Fruit fly (Drosophila melanogaster): Measurements from ENCODE around the gene Rcd-1.

Rcd-1 gene

DNA sequence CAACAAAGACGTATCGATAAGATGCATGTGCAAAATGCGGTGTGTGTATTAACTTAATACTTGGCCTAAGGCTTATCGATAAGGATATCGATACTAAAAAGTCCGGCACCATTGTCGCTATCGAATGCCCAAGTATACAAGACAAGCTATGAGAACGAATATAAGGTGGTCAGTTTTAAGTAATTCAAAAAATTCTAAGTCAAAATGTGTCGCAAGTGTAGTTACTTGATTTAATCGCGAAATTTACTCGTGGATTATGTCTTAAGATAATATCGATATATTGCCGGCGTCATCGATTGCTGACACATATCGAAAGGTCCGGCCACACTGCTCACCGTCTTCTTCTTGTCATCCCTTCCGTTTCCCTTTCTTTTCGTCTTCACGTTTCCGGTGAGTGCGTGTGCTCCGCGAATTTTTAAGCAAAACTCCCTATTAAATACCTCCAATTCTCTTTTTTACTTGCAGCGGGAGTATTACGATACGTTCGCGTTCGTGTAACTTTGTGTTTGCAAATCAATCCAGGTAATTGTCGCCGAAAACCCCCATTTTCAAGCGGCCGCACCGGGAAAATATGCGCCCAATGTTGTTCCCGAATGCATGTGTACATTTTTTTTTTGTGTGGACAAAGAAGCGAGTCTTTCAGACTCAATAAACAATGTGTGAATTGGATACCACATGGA is 40.7 kb upstream of the Rcd-1 start, which contains the start of gene RpS10b:
Gene RpS10b (plus strand): TSS at position 348 of the 680 bp plus-strand sequence.
- TF ChIP-seq Atf-2 (GFP tag; optimal IDR thresholded peaks at IDR 0.05) = peak; percentile 84
- TF ChIP-seq wdn (GFP tag; IDR thresholded peaks at IDR 0.05) = peak; percentile 72
- TF ChIP-seq CG14050 (GFP tag; IDR thresholded peaks at IDR 0.05) = no peak
- TF ChIP-seq CG7372 (GFP tag; IDR thresholded peaks at IDR 0.05) = peak; percentile 41
- TF ChIP-seq da (GFP tag; optimal IDR thresholded peaks at IDR 0.05) = peak; percentile 93
- TF ChIP-seq schlank (tag; optimal IDR thresholded peaks at IDR 0.05) = peak; percentile 91
- TF ChIP-seq phol (tag; optimal IDR thresholded peaks at IDR 0.05) = peak; percentile 88
- TF ChIP-seq az2 (GFP tag; optimal IDR thresholded peaks at IDR 0.05) = peak; percentile 67
- no peak for TF ChIP-seq Dip2 (GFP tag; IDR thresholded peaks at IDR 0.05)
- peak; percentile 57 for TF ChIP-seq gem (tag; optimal IDR thresholded peaks at IDR 0.05)
- peak; percentile 91 for TF ChIP-seq gro (GFP tag; optimal IDR thresholded peaks at IDR 0.05)
- 0 out of 2 replicates have a peak, but pooled peaks have one; percentile 32 for TF ChIP-seq gt (GFP tag; IDR thresholded peaks at IDR 0.05)
- TF ChIP-seq lov (optimal IDR thresholded peaks at IDR 0.05) = no peak
- peak; percentile 89 for TF ChIP-seq lov (GFP tag; IDR thresholded peaks at IDR 0.05)
- peak; percentile 89 for TF ChIP-seq CG9876 (GFP tag; optimal IDR thresholded peaks at IDR 0.05)
- no peak for TF ChIP-seq CG32767 (GFP tag; IDR thresholded peaks at IDR 0.05)
- no peak; the same call in 1 of the 2 replicates for TF ChIP-seq rib (GFP tag; IDR thresholded peaks at IDR 0.05)
- peak; percentile 46 for TF ChIP-seq crc (GFP tag; optimal IDR thresholded peaks at IDR 0.05)
- peak; percentile 86 for TF ChIP-seq Elba2 (GFP tag; optimal IDR thresholded peaks at IDR 0.05)
- TF ChIP-seq CG31388 (GFP tag; optimal IDR thresholded peaks at IDR 0.05) = peak; percentile 29
- TF ChIP-seq ken (GFP tag; IDR thresholded peaks at IDR 0.05) = peak; percentile 67
- peak; percentile 94 for TF ChIP-seq CG17568 (GFP tag; optimal IDR thresholded peaks at IDR 0.05)
- TF ChIP-seq Camta (GFP tag; optimal IDR thresholded peaks at IDR 0.05) = peak; percentile 73
- TF ChIP-seq Nf-YC (tag; optimal IDR thresholded peaks at IDR 0.05) = peak; percentile 71
- TF ChIP-seq CG2875 (GFP tag; optimal IDR thresholded peaks at IDR 0.05) = peak; percentile 91
- TF ChIP-seq CG11093 (GFP tag; IDR thresholded peaks at IDR 0.05) = no peak
- peak; percentile 66; the same call in 1 of the 2 replicates for TF ChIP-seq CG14014 (GFP tag; IDR thresholded peaks at IDR 0.05)
- TF ChIP-seq Dll (GFP tag; IDR thresholded peaks at IDR 0.05; ENCODE audit: partially characterized antibody) = peak; percentile 96
- peak; percentile 88 for TF ChIP-seq CG12236 (GFP tag; optimal IDR thresholded peaks at IDR 0.05)
- peak; percentile 72 for TF ChIP-seq CG8924 (tag; optimal IDR thresholded peaks at IDR 0.05)
- TF ChIP-seq croc (GFP tag; conservative IDR thresholded peaks at IDR 0.05) = peak; percentile 60; the same call in 2 of the 3 replicates
- peak; percentile 76 for TF ChIP-seq CG3163 (GFP tag; optimal IDR thresholded peaks at IDR 0.05)
- TF ChIP-seq CG32532 (GFP tag; IDR thresholded peaks at IDR 0.05) = peak; percentile 96
- peak; percentile 94 for TF ChIP-seq wek (GFP tag; optimal IDR thresholded peaks at IDR 0.05)
- TF ChIP-seq CG6765 (GFP tag; optimal IDR thresholded peaks at IDR 0.05) = peak; percentile 97
- TF ChIP-seq CG9727 (GFP tag; optimal IDR thresholded peaks at IDR 0.05) = peak; percentile 97
- peak; percentile 86 for TF ChIP-seq CG9797 (GFP tag; optimal IDR thresholded peaks at IDR 0.05)
- peak; percentile 90 for TF ChIP-seq shn (GFP tag; optimal IDR thresholded peaks at IDR 0.05)
- peak; percentile 84 for TF ChIP-seq CG2202 (tag; optimal IDR thresholded peaks at IDR 0.05)
- peak; percentile 86 for TF ChIP-seq Mad (GFP tag; optimal IDR thresholded peaks at IDR 0.05)
- TF ChIP-seq CG12219 (GFP tag; optimal IDR thresholded peaks at IDR 0.05) = peak; percentile 89
- peak; percentile 68 for TF ChIP-seq CG14965 (GFP tag; optimal IDR thresholded peaks at IDR 0.05; ENCODE audit: borderline replicate concordance)
- TF ChIP-seq CG10147 (GFP tag; optimal IDR thresholded peaks at IDR 0.05) = peak; percentile 88
- peak; percentile 54 for TF ChIP-seq CG13123 (GFP tag; optimal IDR thresholded peaks at IDR 0.05)
- peak; percentile 56; the same call in 1 of the 2 replicates for TF ChIP-seq CG14441 (GFP tag; IDR thresholded peaks at IDR 0.05)
- 0 out of 2 replicates have a peak, but pooled peaks have one; percentile 25 for TF ChIP-seq CG10321 (GFP tag; IDR thresholded peaks at IDR 0.05)
- TF ChIP-seq bbx (GFP tag; IDR thresholded peaks at IDR 0.05; ENCODE audit: partially characterized antibody) = peak; percentile 88
- TF ChIP-seq CG13894 (tag; optimal IDR thresholded peaks at IDR 0.05) = peak; percentile 77
- 0 out of 2 replicates have a peak, but pooled peaks have one; percentile 39 for TF ChIP-seq CG4404 (GFP tag; IDR thresholded peaks at IDR 0.05)
- peak; percentile 83 for TF ChIP-seq CG10654 (GFP tag; optimal IDR thresholded peaks at IDR 0.05)

Data from whole organism, embryonic.